Fruit fly (Drosophila melanogaster) whole organism, embryonic: Measurements from ENCODE around the gene ari-1.

Source experiments
- ATbp ChIP-seq: fragments of 200-800 bp; sonication (Bioruptor generic); optimal IDR thresholded peaks from 2 replicates; lab custom pipeline; 2017; ENCODE audit warnings: missing biosample characterization, mild to moderate bottlenecking, missing genetic modification characterization, missing genetic modification reagents
- Adf1 ChIP-seq: fragments of 200-800 bp; sonication (Bioruptor generic); IDR thresholded peaks from 2 replicates; pipeline ENCODE4 v1.3.6; 2022; ENCODE audit warnings: missing biosample characterization, missing genetic modification characterization
- Antp ChIP-seq: fragments of 200-800 bp; sonication (Bioruptor generic); optimal IDR thresholded peaks from 3 replicates; lab custom pipeline; 2016; ENCODE audit warnings: missing biosample characterization, missing genetic modification characterization
- B-H1 ChIP-seq: fragments of 200-800 bp; sonication (Bioruptor generic); IDR thresholded peaks from 3 replicates; pipeline ENCODE4 v1.3.6; 2022; ENCODE audit warnings: missing biosample characterization, missing genetic modification characterization
- Bteb2 ChIP-seq: fragments of 200-800 bp; sonication (Bioruptor generic); optimal IDR thresholded peaks from 2 replicates; lab custom pipeline; 2016; ENCODE audit warnings: missing biosample characterization, missing genetic modification characterization
- C15 ChIP-seq: fragments of 200-800 bp; sonication (Bioruptor generic); IDR thresholded peaks from 3 replicates; pipeline ENCODE4 v1.3.6; 2022; ENCODE audit warnings: missing biosample characterization, missing genetic modification characterization
- CG10209 ChIP-seq: fragments of 200-800 bp; sonication (Bioruptor generic); optimal IDR thresholded peaks from 3 replicates; lab custom pipeline; 2017; ENCODE audit warnings: missing biosample characterization, mild to moderate bottlenecking, missing genetic modification characterization, missing genetic modification reagents
- CG10959 ChIP-seq: fragments of 200-800 bp; sonication (Bioruptor generic); IDR thresholded peaks from 2 replicates; pipeline ENCODE4 v1.3.6; 2022; ENCODE audit warnings: missing biosample characterization, missing genetic modification characterization
- CG12659 ChIP-seq: fragments of 200-800 bp; sonication (Bioruptor generic); optimal IDR thresholded peaks from 3 replicates; lab custom pipeline; 2017; ENCODE audit warnings: mild to moderate bottlenecking, missing biosample characterization, missing genetic modification reagents, missing genetic modification characterization
- CG14050 ChIP-seq: fragments of 200-800 bp; sonication (Bioruptor generic); IDR thresholded peaks from 3 replicates; pipeline ENCODE4 v1.3.6; 2022; ENCODE audit warnings: missing biosample characterization, missing genetic modification characterization
- CG1603 ChIP-seq: fragments of 200-800 bp; sonication (Bioruptor generic); optimal IDR thresholded peaks from 2 replicates; lab custom pipeline; 2019; ENCODE audit warnings: missing biosample characterization, mild to moderate bottlenecking, missing genetic modification characterization, moderate library complexity
- CG2120 ChIP-seq: fragments of 200-800 bp; sonication (Bioruptor generic); optimal IDR thresholded peaks from 3 replicates; lab custom pipeline; 2016; ENCODE audit warnings: missing biosample characterization, missing genetic modification characterization
- CG30020 ChIP-seq: fragments of 200-800 bp; optimal IDR thresholded peaks from 2 replicates; lab custom pipeline; 2019; ENCODE audit warnings: missing biosample characterization, mild to moderate bottlenecking, missing genetic modification characterization, moderate library complexity
- CG31441 ChIP-seq: fragments of 200-800 bp; sonication (Bioruptor generic); IDR thresholded peaks from 2 replicates; pipeline ENCODE4 v1.3.6; 2022; ENCODE audit warnings: missing biosample characterization, missing genetic modification characterization
- CG3163 ChIP-seq: fragments of 200-800 bp; sonication (Bioruptor generic); optimal IDR thresholded peaks from 3 replicates; lab custom pipeline; 2016; ENCODE audit warnings: missing biosample characterization, missing genetic modification characterization
- CG5245 ChIP-seq: fragments of 200-800 bp; sonication (Bioruptor generic); optimal IDR thresholded peaks from 3 replicates; lab custom pipeline; 2016; ENCODE audit warnings: missing biosample characterization, missing genetic modification characterization
- CG7357 ChIP-seq: fragments of 200-800 bp; sonication (Bioruptor generic); IDR thresholded peaks from 3 replicates; pipeline ENCODE4 v1.3.6; 2022; ENCODE audit warnings: missing biosample characterization, missing genetic modification characterization
- CG7786 ChIP-seq: fragments of 200-800 bp; sonication (Bioruptor generic); optimal IDR thresholded peaks from 2 replicates; lab custom pipeline; 2016; ENCODE audit warnings: missing biosample characterization, missing genetic modification characterization
- Dad ChIP-seq: fragments of 200-800 bp; sonication (Bioruptor generic); optimal IDR thresholded peaks from 3 replicates; lab custom pipeline; 2016; ENCODE audit warnings: missing biosample characterization, missing genetic modification characterization
- Dfd ChIP-seq, 2 experiments: fragments of >200 bp; optimal IDR thresholded peaks; 2 replicates each; lab custom pipeline; 2017; ENCODE audit warnings: missing biosample characterization in 2 of 2, missing genetic modification characterization in 2 of 2
- Hr51 ChIP-seq, 2 experiments: fragments of 200-800 bp; sonication (Bioruptor generic); optimal IDR thresholded peaks; 2 replicates in 1 of 2; 3 replicates in 1 of 2; lab custom pipeline; 2016 to 2018; ENCODE audit warnings: missing biosample characterization in 2 of 2, missing genetic modification characterization in 2 of 2, mild to moderate bottlenecking in 1 of 2, moderate library complexity in 1 of 2
- Lpt ChIP-seq: fragments of >200 bp; optimal IDR thresholded peaks from 2 replicates; lab custom pipeline; 2018; ENCODE audit warnings: missing biosample characterization, missing genetic modification characterization
- Opbp ChIP-seq: fragments of 200-800 bp; sonication (Bioruptor generic); IDR thresholded peaks from 3 replicates; pipeline ENCODE4 v1.3.6; 2022; ENCODE audit warnings: missing biosample characterization, missing genetic modification characterization; ENCODE audit not compliant: partially characterized antibody
- Ptx1 ChIP-seq: fragments of 200-800 bp; sonication (Bioruptor generic); IDR thresholded peaks from 2 replicates; pipeline ENCODE4 v1.3.6; 2022; ENCODE audit warnings: missing biosample characterization, missing genetic modification characterization
- Spps ChIP-seq: fragments of 200-800 bp; sonication (Bioruptor generic); optimal IDR thresholded peaks from 2 replicates; lab custom pipeline; 2018; ENCODE audit warnings: missing biosample characterization, mild to moderate bottlenecking, missing genetic modification characterization
- Sry-β ChIP-seq: fragments of 200-800 bp; sonication (Bioruptor generic); optimal IDR thresholded peaks from 2 replicates; lab custom pipeline; 2018; ENCODE audit warnings: missing biosample characterization, mild to moderate bottlenecking, missing genetic modification characterization, moderate library complexity
- Sry-δ ChIP-seq: fragments of 200-800 bp; sonication (Bioruptor generic); optimal IDR thresholded peaks from 2 replicates; lab custom pipeline; 2016; ENCODE audit warnings: missing biosample characterization, missing genetic modification characterization
- ab ChIP-seq: fragments of 200-800 bp; sonication (Bioruptor generic); optimal IDR thresholded peaks from 2 replicates; lab custom pipeline; 2016; ENCODE audit warnings: missing biosample characterization, missing genetic modification characterization
- amos ChIP-seq: fragments of 200-800 bp; sonication (Bioruptor generic); IDR thresholded peaks from 2 replicates; pipeline ENCODE4 v1.3.6; 2022; ENCODE audit warnings: missing biosample characterization, missing genetic modification characterization; ENCODE audit not compliant: partially characterized antibody
- bab2 ChIP-seq: fragments of 200-800 bp; sonication (Bioruptor generic); optimal IDR thresholded peaks from 2 replicates; lab custom pipeline; 2016; ENCODE audit warnings: missing biosample characterization, missing genetic modification characterization
- bsh ChIP-seq, 2 experiments: fragments of 200-800 bp; sonication (Bioruptor generic); optimal IDR thresholded peaks; 2 replicates each; lab custom pipeline; 2017 to 2018; ENCODE audit warnings: mild to moderate bottlenecking in 2 of 2, missing biosample characterization in 2 of 2, missing genetic modification characterization in 2 of 2, moderate library complexity in 1 of 2
- ci ChIP-seq: fragments of 200-800 bp; sonication (Bioruptor generic); IDR thresholded peaks from 3 replicates; pipeline ENCODE4 v1.3.6; 2022; ENCODE audit warnings: missing biosample characterization, missing genetic modification characterization
- esg ChIP-seq: fragments of 200-800 bp; sonication (Bioruptor generic); conservative IDR thresholded peaks from 2 replicates; pipeline ENCODE4 v1.3.6; 2022; ENCODE audit warnings: missing biosample characterization, missing genetic modification characterization
- fd102C ChIP-seq: fragments of 200-800 bp; sonication (Bioruptor generic); optimal IDR thresholded peaks from 2 replicates; lab custom pipeline; 2018; ENCODE audit warnings: missing biosample characterization, mild to moderate bottlenecking, missing genetic modification characterization, moderate library complexity
- ftz-f1 ChIP-seq: fragments of 200-800 bp; sonication (Bioruptor generic); optimal IDR thresholded peaks from 2 replicates; lab custom pipeline; 2016; ENCODE audit warnings: missing biosample characterization, missing genetic modification characterization
- gcm2 ChIP-seq: fragments of 200-800 bp; sonication (Bioruptor generic); optimal IDR thresholded peaks from 2 replicates; lab custom pipeline; 2016; ENCODE audit warnings: missing biosample characterization, missing genetic modification characterization
- gfzf ChIP-seq: fragments of 200-800 bp; sonication (Bioruptor generic); optimal IDR thresholded peaks from 2 replicates; lab custom pipeline; 2016; ENCODE audit warnings: missing biosample characterization, mild to moderate bottlenecking, missing genetic modification characterization, moderate library complexity
- gt ChIP-seq: fragments of 200-800 bp; sonication (Bioruptor generic); IDR thresholded peaks from 2 replicates; pipeline ENCODE4 v1.3.6; 2022; ENCODE audit warnings: missing biosample characterization, missing genetic modification characterization
- klu ChIP-seq: fragments of 200-800 bp; sonication (Bioruptor generic); IDR thresholded peaks from 2 replicates; pipeline ENCODE4 v1.3.6; 2022; ENCODE audit warnings: missing biosample characterization, missing genetic modification characterization
- lov ChIP-seq, 2 experiments: fragments of 200-800 bp in 1 of 2; fragments of >200 bp in 1 of 2; sonication (Bioruptor generic) in 1 of 2; IDR thresholded peaks in 1 of 2; optimal IDR thresholded peaks in 1 of 2; 2 replicates in 1 of 2; 3 replicates in 1 of 2; pipeline versions ENCODE4 v1.3.6 to Lab custom; 2017 to 2022; ENCODE audit warnings: missing biosample characterization in 1 of 2, missing genetic modification characterization in 1 of 2
- org-1 ChIP-seq: fragments of 200-800 bp; sonication (Bioruptor generic); optimal IDR thresholded peaks from 2 replicates; lab custom pipeline; 2017; ENCODE audit warnings: missing biosample characterization, missing genetic modification characterization
- pb ChIP-seq: fragments of 200-800 bp; sonication (Bioruptor generic); optimal IDR thresholded peaks from 3 replicates; lab custom pipeline; 2016; ENCODE audit warnings: missing biosample characterization, missing genetic modification characterization
- pho ChIP-seq: fragments of 200-800 bp; sonication (Bioruptor generic); optimal IDR thresholded peaks from 2 replicates; lab custom pipeline; 2016; ENCODE audit warnings: missing biosample characterization, missing genetic modification characterization
- pita ChIP-seq: fragments of 200-800 bp; sonication (Bioruptor generic); optimal IDR thresholded peaks from 2 replicates; lab custom pipeline; 2017; ENCODE audit warnings: missing biosample characterization, mild to moderate bottlenecking, missing genetic modification characterization
- pros ChIP-seq: fragments of 200-800 bp; sonication (Bioruptor generic); optimal IDR thresholded peaks from 3 replicates; lab custom pipeline; 2019; ENCODE audit warnings: missing biosample characterization, mild to moderate bottlenecking, missing genetic modification characterization, moderate library complexity
- sc ChIP-seq, 3 experiments: fragments of >200 bp in 2 of 3; fragments of 200-800 bp in 1 of 3; sonication (Bioruptor generic) in 1 of 3; optimal IDR thresholded peaks; 2 replicates in 2 of 3; 3 replicates in 1 of 3; lab custom pipeline; 2017; ENCODE audit warnings: mild to moderate bottlenecking in 1 of 3, missing biosample characterization in 1 of 3, missing genetic modification characterization in 1 of 3, missing genetic modification reagents in 1 of 3
- scrt ChIP-seq: fragments of 200-800 bp; sonication (Bioruptor generic); optimal IDR thresholded peaks from 2 replicates; lab custom pipeline; 2018; ENCODE audit warnings: missing biosample characterization, mild to moderate bottlenecking, missing genetic modification characterization, moderate library complexity
- sisA ChIP-seq: fragments of 200-800 bp; sonication (Bioruptor generic); IDR thresholded peaks from 2 replicates; pipeline ENCODE4 v1.3.6; 2022; ENCODE audit warnings: missing biosample characterization, missing genetic modification characterization
- so ChIP-seq: fragments of 200-800 bp; sonication (Bioruptor generic); IDR thresholded peaks from 3 replicates; pipeline ENCODE4 v1.3.6; 2022; ENCODE audit warnings: missing biosample characterization, missing genetic modification characterization
- toy ChIP-seq: fragments of 200-800 bp; sonication (Bioruptor generic); IDR thresholded peaks from 2 replicates; pipeline ENCODE4 v1.3.6; 2022; ENCODE audit warnings: missing biosample characterization, missing genetic modification characterization

Gene ari-1

dm6 chrX:18092810-18093222 is 44.8 kb downstream of the ari-1 start, which contains the start of gene RhoGAP16F (continued):
- TF ChIP-seq Opbp (GFP tag; lab: Robert Waterston, UW) = no peak
- peak; percentile 74 for TF ChIP-seq Dad (GFP tag; lab: Kevin White, UChicago)
- peak; percentile 93 for TF ChIP-seq Ptx1 (GFP tag; lab: Robert Waterston, UW)
- peak; percentile 88 for TF ChIP-seq sisA (GFP tag; lab: Robert Waterston, UW)
- peak; percentile 41; the same call in 1 of the 2 replicates for TF ChIP-seq Adf1 (GFP tag; lab: Robert Waterston, UW)
- peak; percentile 71 for TF ChIP-seq Bteb2
- TF ChIP-seq pita (GFP tag; lab: Kevin White, UChicago) = no peak
- TF ChIP-seq fd102C = peak; percentile 18
- TF ChIP-seq ATbp (GFP tag; lab: Kevin White, UChicago) = peak; percentile 61
- TF ChIP-seq bsh (GFP tag; optimal IDR thresholded peaks at IDR 0.05; lab: Kevin White, UChicago) = peak in 1 of 2 experiments; percentile 87
- peak; percentile 19 for TF ChIP-seq Sry-δ (GFP tag; lab: Kevin White, UChicago)
- TF ChIP-seq CG5245 (GFP tag; lab: Kevin White, UChicago) = peak; percentile 72
- no peak for TF ChIP-seq amos (GFP tag; lab: Robert Waterston, UW)
- TF ChIP-seq pho = peak; percentile 82
- TF ChIP-seq CG31441 = peak; percentile 80
- peak; percentile 77 for TF ChIP-seq CG1603 (tag; lab: Kevin White, UChicago)
- peak; percentile 73 for TF ChIP-seq CG14050 (GFP tag; lab: Robert Waterston, UW)
- no peak for TF ChIP-seq gcm2 (GFP tag; lab: Kevin White, UChicago)
- peak; percentile 80 for TF ChIP-seq ci
- TF ChIP-seq sc (optimal IDR thresholded peaks at IDR 0.05; lab: Kevin White, UChicago) = no peak
- peak; percentile 62 for TF ChIP-seq sc (GFP tag; optimal IDR thresholded peaks at IDR 0.05; lab: Kevin White, UChicago)
- peak; percentile 78 for TF ChIP-seq klu
- TF ChIP-seq B-H1 (GFP tag; lab: Robert Waterston, UW) = peak; percentile 79
- TF ChIP-seq Hr51 (GFP tag; optimal IDR thresholded peaks at IDR 0.05; lab: Kevin White, UChicago) = peak; percentile 73 to 84
- TF ChIP-seq CG12659 (GFP tag; lab: Kevin White, UChicago) = peak; percentile 79
- TF ChIP-seq CG7786 (GFP tag; lab: Kevin White, UChicago) = peak; percentile 62
- TF ChIP-seq Antp (GFP tag; lab: Kevin White, UChicago) = peak; percentile 63
- no peak for TF ChIP-seq C15
- TF ChIP-seq pb (GFP tag; lab: Kevin White, UChicago) = no peak
- peak; percentile 92 for TF ChIP-seq scrt (GFP tag; lab: Kevin White, UChicago)
- TF ChIP-seq esg (GFP tag; lab: Robert Waterston, UW) = peak; percentile 76
- no peak for TF ChIP-seq Dfd (GFP tag; optimal IDR thresholded peaks at IDR 0.05; lab: Kevin White, UChicago)
- TF ChIP-seq toy (GFP tag; lab: Robert Waterston, UW) = peak; percentile 47; the same call in 1 of the 2 replicates
- TF ChIP-seq pros (GFP tag; lab: Kevin White, UChicago) = no peak
- peak; percentile 61 for TF ChIP-seq CG10959 (GFP tag; lab: Robert Waterston, UW)
- no peak; the same call in 1 of the 2 replicates for TF ChIP-seq gt (GFP tag; lab: Robert Waterston, UW)
- TF ChIP-seq CG2120 = peak; percentile 92
- TF ChIP-seq org-1 = peak; percentile 56
- peak; percentile 6 for TF ChIP-seq Sry-β
- TF ChIP-seq bab2 (GFP tag; lab: Kevin White, UChicago) = peak; percentile 82
- peak; percentile 70 for TF ChIP-seq Spps
- TF ChIP-seq CG10209 (GFP tag; lab: Kevin White, UChicago) = peak; percentile 86
- peak; percentile 41 for TF ChIP-seq ab
- TF ChIP-seq Lpt (GFP tag; lab: Kevin White, UChicago) = no peak
- TF ChIP-seq ftz-f1 = peak; percentile 13
- peak; percentile 71; the same call in 2 of the 3 replicates for TF ChIP-seq CG7357 (GFP tag; lab: Robert Waterston, UW)
- no peak for TF ChIP-seq lov (optimal IDR thresholded peaks at IDR 0.05; lab: Kevin White, UChicago)
- 0 out of 3 replicates have a peak, but pooled peaks have one; percentile 53 for TF ChIP-seq lov (GFP tag; IDR thresholded peaks at IDR 0.05; lab: Robert Waterston, UW)
- peak; percentile 49 for TF ChIP-seq CG30020 (tag; lab: Kevin White, UChicago)
- TF ChIP-seq gfzf (GFP tag; lab: Kevin White, UChicago) = peak; percentile 5
- peak; percentile 52 for TF ChIP-seq CG3163
- TF ChIP-seq so = peak; percentile 73; the same call in 1 of the 3 replicates
